Worm (Caenorhabditis elegans) whole organism, mixed stage, embryonic: ENCODE measurements around the gene tab-1.

Experiments
- M03D4.4 ChIP-seq: sonication (generic microtip); optimal IDR thresholded peaks from 2 replicates; lab custom pipeline; 2017; ENCODE audit warnings: mild to moderate bottlenecking, missing genetic modification characterization, missing compliant biosample characterization
- bed-3 ChIP-seq: fragments of 200-800 bp; sonication (Bioruptor generic); optimal IDR thresholded peaks from 3 replicates; lab custom pipeline; 2018; ENCODE audit warnings: mild to moderate bottlenecking, missing genetic modification characterization, moderate library complexity, missing compliant biosample characterization
- blmp-1 ChIP-seq: fragments of 150-350 bp; optimal IDR thresholded peaks from 2 replicates; lab custom pipeline; 2014; ENCODE audit warnings: missing biosample characterization, missing genetic modification characterization
- ceh-43 ChIP-seq: fragments of 200-800 bp; sonication (Bioruptor generic); optimal IDR thresholded peaks from 2 replicates; lab custom pipeline; 2018; ENCODE audit warnings: mild to moderate bottlenecking, missing genetic modification characterization, moderate library complexity, missing compliant biosample characterization
- ceh-83 ChIP-seq: fragments of 200-800 bp; sonication (Bioruptor generic); optimal IDR thresholded peaks from 2 replicates; lab custom pipeline; 2018; ENCODE audit warnings: mild to moderate bottlenecking, missing genetic modification characterization, missing compliant biosample characterization
- ces-1 ChIP-seq: fragments of 150-350 bp; optimal IDR thresholded peaks from 2 replicates; lab custom pipeline; 2014; ENCODE audit warnings: missing biosample characterization, missing genetic modification reagents, missing genetic modification characterization
- cnd-1 ChIP-seq: fragments of 200-800 bp; sonication (Bioruptor generic); optimal IDR thresholded peaks from 2 replicates; lab custom pipeline; 2018; ENCODE audit warnings: mild to moderate bottlenecking, missing genetic modification characterization, missing compliant biosample characterization
- elt-1 ChIP-seq: sonication (generic microtip); optimal IDR thresholded peaks from 2 replicates; lab custom pipeline; 2017; ENCODE audit warnings: missing genetic modification characterization, mild to moderate bottlenecking, missing compliant biosample characterization, antibody characterized with exemption, moderate library complexity, borderline replicate concordance; ENCODE audit not compliant: insufficient read depth
- elt-3 ChIP-seq: fragments of 150-350 bp; optimal IDR thresholded peaks from 2 replicates; lab custom pipeline; 2014; ENCODE audit warnings: missing biosample characterization, missing genetic modification characterization
- flh-1 ChIP-seq: fragments of 200-800 bp; sonication (Bioruptor generic); optimal IDR thresholded peaks from 2 replicates; lab custom pipeline; 2018; ENCODE audit warnings: mild to moderate bottlenecking, missing genetic modification characterization, moderate library complexity, missing compliant biosample characterization
- ham-2 ChIP-seq: fragments of 200-800 bp; sonication (Bioruptor generic); optimal IDR thresholded peaks from 2 replicates; lab custom pipeline; 2018; ENCODE audit warnings: mild to moderate bottlenecking, missing genetic modification characterization, missing compliant biosample characterization
- hlh-1 ChIP-seq: fragments of 150-350 bp; optimal IDR thresholded peaks from 2 replicates; lab custom pipeline; 2014; ENCODE audit warnings: missing biosample characterization, missing genetic modification reagents, missing genetic modification characterization
- lin-13 ChIP-seq: fragments of 150-350 bp; optimal IDR thresholded peaks from 2 replicates; lab custom pipeline; 2014; ENCODE audit warnings: missing biosample characterization, missing genetic modification characterization
- lin-32 ChIP-seq: fragments of 200-800 bp; sonication (Bioruptor generic); optimal IDR thresholded peaks from 2 replicates; lab custom pipeline; 2018; ENCODE audit warnings: mild to moderate bottlenecking, missing genetic modification characterization, missing compliant biosample characterization
- lsy-2 ChIP-seq: fragments of 150-350 bp; optimal IDR thresholded peaks from 2 replicates; lab custom pipeline; 2014; ENCODE audit warnings: missing biosample characterization, missing genetic modification characterization
- mab-5 ChIP-seq: fragments of 150-350 bp; optimal IDR thresholded peaks from 2 replicates; lab custom pipeline; 2014; ENCODE audit warnings: missing biosample characterization, missing genetic modification characterization
- mep-1 ChIP-seq: fragments of 150-350 bp; optimal IDR thresholded peaks from 2 replicates; lab custom pipeline; 2017; ENCODE audit warnings: missing biosample characterization, missing genetic modification reagents, missing genetic modification characterization, inconsistent platforms
- mls-2 ChIP-seq: sonication (generic microtip); optimal IDR thresholded peaks from 2 replicates; lab custom pipeline; 2016; ENCODE audit warnings: mild to moderate bottlenecking, missing genetic modification characterization, moderate library complexity, missing compliant biosample characterization
- nhr-12 ChIP-seq: fragments of 150-350 bp; optimal IDR thresholded peaks from 2 replicates; lab custom pipeline; 2014; ENCODE audit warnings: missing biosample characterization, missing genetic modification characterization
- nhr-2 ChIP-seq: fragments of 150-350 bp; optimal IDR thresholded peaks from 2 replicates; lab custom pipeline; 2014; ENCODE audit warnings: missing biosample characterization, missing genetic modification characterization
- nhr-28 ChIP-seq: fragments of 150-350 bp; optimal IDR thresholded peaks from 2 replicates; lab custom pipeline; 2014; ENCODE audit warnings: missing biosample characterization, missing genetic modification characterization
- snpc-4 ChIP-seq: fragments of 150-350 bp; optimal IDR thresholded peaks from 2 replicates; lab custom pipeline; 2014; ENCODE audit warnings: missing biosample characterization, missing genetic modification characterization
- sptf-1 ChIP-seq: sonication (generic microtip); optimal IDR thresholded peaks from 2 replicates; lab custom pipeline; 2017; ENCODE audit warnings: mild to moderate bottlenecking, missing genetic modification characterization, moderate library complexity, missing compliant biosample characterization
- unc-120 ChIP-seq: sonication (generic microtip); optimal IDR thresholded peaks from 2 replicates; lab custom pipeline; 2017; ENCODE audit warnings: missing genetic modification characterization, missing compliant biosample characterization; ENCODE audit not compliant: poor library complexity, severe bottlenecking
- unc-39 ChIP-seq: fragments of 150-350 bp; optimal IDR thresholded peaks from 2 replicates; lab custom pipeline; 2014; ENCODE audit warnings: missing biosample characterization, missing genetic modification characterization
- unc-62 ChIP-seq: fragments of 150-350 bp; optimal IDR thresholded peaks from 2 replicates; lab custom pipeline; 2014; ENCODE audit warnings: missing biosample characterization, missing genetic modification reagents, missing genetic modification characterization
- zip-8 ChIP-seq: fragments of 150-350 bp; optimal IDR thresholded peaks from 2 replicates; lab custom pipeline; 2014; ENCODE audit warnings: missing biosample characterization, missing genetic modification characterization
- ztf-11 ChIP-seq: fragments of 150-350 bp; optimal IDR thresholded peaks from 2 replicates; lab custom pipeline; 2014; ENCODE audit warnings: missing biosample characterization, missing genetic modification characterization

The tab-1 gene

DNA sequence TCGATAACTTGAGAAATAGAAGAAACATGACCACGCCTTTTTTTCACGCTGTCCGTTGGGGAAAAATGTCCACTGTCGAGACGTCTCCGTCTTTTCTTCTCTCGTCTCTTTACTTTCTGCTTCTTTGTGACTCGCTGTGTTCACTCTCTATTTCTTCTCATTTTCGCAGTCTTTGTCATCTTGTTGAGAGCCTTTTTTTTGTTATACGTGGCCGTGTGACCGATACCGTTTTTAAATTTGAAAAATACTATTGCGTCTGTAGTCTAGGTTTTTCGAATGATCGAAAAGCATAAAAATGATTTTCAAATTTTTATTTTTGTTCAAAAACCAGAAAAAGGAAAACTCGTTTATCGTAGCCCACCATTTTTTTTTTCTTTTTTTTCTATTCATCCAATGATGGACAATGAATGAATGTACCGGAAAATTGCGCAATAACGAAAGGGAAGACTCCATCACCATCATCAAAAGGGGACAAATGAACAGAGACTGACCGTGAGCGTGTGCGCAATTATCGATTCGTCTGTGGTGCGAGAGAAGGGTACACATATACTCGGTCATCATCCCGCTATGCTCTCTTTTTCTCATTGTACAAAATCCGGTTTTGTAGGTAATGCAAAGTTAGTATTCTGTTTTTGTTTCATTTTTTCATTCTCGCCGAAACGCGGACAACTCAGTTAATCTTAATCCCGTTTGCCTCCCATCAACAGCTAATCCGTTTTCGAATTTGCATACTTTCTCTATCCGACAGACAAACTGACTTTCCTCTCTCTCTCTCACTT lies 41.3 kb downstream of the tab-1 start (continued):
- TF ChIP-seq mep-1 (tag; lab: Kevin White, UChicago) (no peak), ham-2 (GFP tag; lab: Kevin White, UChicago) (no peak), zip-8 (peak; percentile 89)

- TF ChIP-seq cnd-1 (tag; lab: Kevin White, UChicago) (no peak), lin-13 (tag; lab: Kevin White, UChicago) (no peak), elt-1 (tag; lab: Kevin White, UChicago) (no peak), mls-2 (tag; lab: Kevin White, UChicago) (no peak), unc-120 (no peak), hlh-1 (tag; lab: Kevin White, UChicago) (no peak), bed-3 (GFP tag; lab: Kevin White, UChicago) (no peak), M03D4.4 (tag; lab: Kevin White, UChicago) (no peak), mab-5 (tag; lab: Kevin White, UChicago) (no peak), sptf-1 (tag; lab: Kevin White, UChicago) (no peak)
- TF ChIP-seq, all 35 proteins: peak for 0
Measured at ce11 chrII:6845006-6845459, 41.9 kb downstream of the tab-1 start.

DNA sequence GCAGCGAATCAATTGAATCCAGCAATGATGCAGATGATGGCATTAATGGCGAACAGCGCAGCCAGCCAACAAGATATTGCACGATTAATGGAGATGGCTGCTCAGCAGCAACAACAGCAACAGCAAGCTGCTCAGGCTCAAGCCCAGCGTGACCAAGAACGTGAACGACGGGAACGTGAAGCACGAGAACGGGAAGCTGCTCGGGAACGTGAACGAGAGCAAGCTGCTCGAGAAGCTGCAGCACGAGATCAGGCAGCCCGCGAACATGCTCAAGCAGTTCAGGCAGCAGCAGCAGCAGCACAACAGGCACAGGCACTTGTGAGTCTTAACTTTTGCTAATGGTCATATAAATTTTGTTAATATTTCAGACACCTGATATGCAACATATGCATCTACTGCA lies 43.6 kb downstream of the tab-1 start:
- peak; percentile 33 for TF ChIP-seq ceh-83 (GFP tag; lab: Kevin White, UChicago)
- no peak for TF ChIP-seq ztf-11 (tag; lab: Kevin White, UChicago)
- no peak for TF ChIP-seq nhr-28 (tag; lab: Kevin White, UChicago)
- TF ChIP-seq lin-13 (tag; lab: Kevin White, UChicago), result no peak
- peak; percentile 13 for TF ChIP-seq lin-32

DNA sequence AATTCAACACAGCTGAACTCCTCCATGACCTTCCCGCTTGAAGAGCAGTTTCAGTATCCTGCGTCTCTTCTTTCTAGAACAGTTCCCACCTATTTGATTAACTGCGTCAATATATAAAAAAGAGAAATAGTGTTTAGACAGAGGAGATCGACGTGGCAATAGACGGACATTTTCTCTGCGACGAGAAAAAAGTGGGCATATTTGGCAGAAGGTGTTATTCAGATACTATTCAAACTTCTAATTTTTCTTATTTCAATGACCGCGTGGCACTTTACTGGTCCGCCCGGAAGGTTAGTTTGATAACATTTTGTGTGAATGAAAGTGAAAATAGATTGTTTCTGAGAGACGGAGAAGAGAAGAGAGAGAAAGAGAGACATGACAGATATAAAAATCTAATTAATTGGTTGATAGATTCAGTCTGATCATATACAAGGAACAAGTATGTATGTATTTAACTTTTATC lies 44.8 kb downstream of the tab-1 start, which contains the start of gene tbc-6:
Gene tbc-6, plus strand, starts transcription at position 208 of the 463 bp plus-strand sequence.
- TF ChIP-seq unc-39 (tag; lab: Kevin White, UChicago) (no peak), flh-1 (GFP tag; lab: Kevin White, UChicago) (no peak), ces-1 (GFP tag; lab: Kevin White, UChicago) (peak; percentile 39), unc-62 (GFP tag; lab: Kevin White, UChicago) (peak; percentile 87), bed-3 (GFP tag; lab: Kevin White, UChicago) (no peak), mab-5 (tag; lab: Kevin White, UChicago) (peak; percentile 12), blmp-1 (tag; lab: Kevin White, UChicago) (peak; percentile 46), nhr-2 (peak; percentile 11), lsy-2 (tag; lab: Kevin White, UChicago) (peak; percentile 3)

DNA sequence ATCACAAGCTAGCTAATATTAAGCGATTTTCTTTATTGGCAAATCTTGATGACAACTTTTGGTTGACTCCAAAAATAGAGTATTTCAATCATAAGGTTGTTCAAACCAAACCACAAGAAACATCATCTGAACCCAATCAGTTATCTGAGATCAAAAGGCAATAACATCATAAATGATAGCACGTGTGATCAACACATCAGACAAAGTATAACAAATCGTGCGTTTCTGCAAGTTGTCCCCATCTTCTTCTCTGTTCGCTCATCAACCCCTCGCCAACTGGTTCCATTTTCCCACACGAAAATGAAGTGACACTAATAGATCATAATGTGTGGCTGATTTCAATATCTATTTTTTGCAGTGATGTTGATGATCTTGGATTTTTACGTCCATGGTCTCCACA lies 46.2 kb downstream of the tab-1 start:
- TF ChIP-seq nhr-12 (tag; lab: Kevin White, UChicago) (no peak), hlh-1 (tag; lab: Kevin White, UChicago) (peak; percentile 59), nhr-2 (no peak)

ce11 chrII:6851938-6852337 lies 48.8 kb downstream of the tab-1 start, which contains the start of gene C04A2.15:
Gene C04A2.15, plus strand, starts transcription at chrII:6852236.
- no peak for TF ChIP-seq elt-3 (tag; lab: Kevin White, UChicago)
- no peak for TF ChIP-seq snpc-4 (tag; lab: Kevin White, UChicago)
- no peak for TF ChIP-seq unc-120
- no peak for TF ChIP-seq unc-62 (GFP tag; lab: Kevin White, UChicago)
- no peak for TF ChIP-seq nhr-12 (tag; lab: Kevin White, UChicago)
- no peak for TF ChIP-seq ceh-43
- no peak for TF ChIP-seq sptf-1 (tag; lab: Kevin White, UChicago)
